Worm (Caenorhabditis elegans): ENCODE measurements around the gene F45E1.1.

DNA sequence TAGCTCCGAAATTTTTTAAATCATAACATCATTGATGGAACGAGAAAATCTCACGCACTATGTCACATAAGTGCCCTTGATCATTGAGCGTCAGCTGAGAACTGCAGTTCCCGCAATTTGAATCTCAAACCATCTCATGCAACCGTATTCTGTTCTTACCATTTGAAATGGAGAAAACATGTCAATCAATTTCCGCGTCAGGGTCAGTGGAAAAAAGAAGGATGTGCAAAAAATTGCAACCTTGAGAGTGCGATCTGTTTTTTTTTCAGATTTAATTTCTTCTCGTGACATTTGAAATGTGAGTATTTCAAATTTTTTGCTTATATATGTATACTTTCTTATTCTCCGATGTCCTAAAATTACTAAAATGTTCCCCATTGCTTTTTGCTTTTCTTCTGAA is 7.2 kb downstream of the F45E1.1 start:
- TF ChIP-seq ceh-44 (GFP tag; IDR thresholded peaks at IDR 0.05) (no peak), fkh-10 (GFP tag; optimal IDR thresholded peaks at IDR 0.05) (no peak)
